Worm (Caenorhabditis elegans) whole organism, L4/young adult: Measurements from ENCODE around the gene F54F11.1.

Experiments used
- W03F9.2 ChIP-seq: fragments of 150-350 bp; optimal IDR thresholded peaks from 2 replicates; lab custom pipeline; 2014; ENCODE audit warnings: missing biosample characterization, missing genetic modification characterization
- dao-5 ChIP-seq: sonication (generic microtip); optimal IDR thresholded peaks from 2 replicates; lab custom pipeline; 2016; ENCODE audit warnings: missing genotype, missing genetic modification characterization, moderate library complexity, missing compliant biosample characterization
- him-1 ChIP-seq: sonication (generic microtip); optimal IDR thresholded peaks from 2 replicates; lab custom pipeline; 2016; ENCODE audit warnings: missing genotype, missing genetic modification reagents, missing genetic modification characterization, missing compliant biosample characterization

DNA sequence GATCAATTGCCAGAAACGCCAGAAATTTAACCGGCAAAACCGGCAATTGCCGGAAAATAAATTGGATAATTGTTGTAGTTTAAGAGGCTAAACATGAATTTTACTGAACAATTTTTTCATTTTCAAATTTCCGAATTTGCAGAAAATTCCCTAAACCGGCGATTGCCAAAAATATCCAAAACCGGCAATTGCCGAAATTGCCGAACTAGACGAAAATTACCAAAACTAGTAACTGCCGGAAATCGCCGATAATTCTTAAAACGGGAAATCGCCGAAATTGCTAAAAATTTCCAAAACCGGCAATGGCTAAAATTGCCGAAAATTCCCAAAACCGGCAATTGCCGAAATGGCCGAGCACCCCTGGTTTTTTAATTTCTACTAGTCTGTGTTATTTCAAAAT lies 24.3 kb upstream of the F54F11.1 start:
- TF ChIP-seq him-1 (tag; lab: Kevin White, UChicago) (no peak), dao-5 (tag; lab: Kevin White, UChicago) (no peak), W03F9.2 (tag; lab: Kevin White, UChicago) (no peak)
